Worm (Caenorhabditis elegans): ENCODE data around the gene cka-2.
"Not testable (repeated sequence)": the region's sequence is repeated elsewhere in the genome, so short reads cannot be mapped to it uniquely, and the experiment has no call there.

DNA sequence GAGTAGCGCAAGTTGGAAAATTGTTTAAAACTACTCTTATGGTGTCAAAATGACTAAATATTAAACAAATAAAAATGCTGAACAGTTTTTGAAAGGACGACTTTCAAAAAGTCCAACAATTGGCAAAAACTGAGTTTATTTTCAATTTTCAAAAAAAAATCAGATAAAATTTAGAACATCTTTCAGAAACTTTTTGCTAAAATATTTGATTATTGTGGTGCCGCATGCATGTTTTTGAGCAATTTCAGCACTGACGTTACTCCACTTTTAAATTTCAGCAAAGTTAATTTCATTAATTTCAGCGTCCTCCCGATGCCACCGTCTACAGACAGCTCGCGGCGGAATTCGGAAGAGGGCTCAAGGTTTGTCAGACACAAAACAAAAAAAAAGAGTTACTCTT, 53.4 kb downstream of the cka-2 start, which contains the start of gene cst-1:
- not testable (repeated sequence) for TF ChIP-seq W03F9.2, him-1, dao-5 (tag; optimal IDR thresholded peaks at IDR 0.05)

Data from whole organism, L4/young adult.